Worm (Caenorhabditis elegans): ENCODE results near the gene str-82.

- TF ChIP-seq ceh-100 (GFP tag; IDR thresholded peaks at IDR 0.05) = no peak
- no peak for TF ChIP-seq rec-8 (tag; optimal IDR thresholded peaks at IDR 0.05)
These were observed 2.5 kb downstream of the str-82 start, which contains the start of gene str-83 for ce11 chrV:3976964-3977363.

Measured in whole organism, young adult.